Fruit fly (Drosophila melanogaster): ENCODE results near the gene CG8519.

DNA sequence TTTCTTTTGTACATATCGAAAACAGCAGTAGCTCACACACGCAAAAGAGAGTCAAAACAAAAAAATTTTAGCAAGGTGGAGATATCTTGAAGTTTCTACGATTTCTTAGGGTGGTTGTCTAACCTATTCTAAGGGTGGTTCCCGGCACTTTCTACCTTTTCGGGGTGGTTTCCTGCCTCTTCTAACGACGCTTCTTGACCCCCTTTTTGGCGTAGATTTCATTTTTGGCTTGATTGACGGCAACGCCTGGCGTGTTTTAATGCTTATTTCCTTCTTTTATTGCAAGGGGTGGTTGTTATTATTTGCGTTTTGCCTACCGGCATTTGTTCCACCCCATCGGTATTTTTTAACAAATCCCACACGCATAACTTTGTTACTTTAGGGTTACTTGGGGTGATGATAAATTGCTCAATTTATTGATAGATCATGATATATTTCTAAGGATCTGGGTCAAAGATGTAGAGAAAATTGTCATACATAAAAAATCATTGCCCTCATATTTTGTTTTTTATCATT lies 3.6 kb upstream of the CG8519 start:
- TF ChIP-seq Hr96 (GFP tag; optimal IDR thresholded peaks at IDR 0.05) (no peak), pad (GFP tag; optimal IDR thresholded peaks at IDR 0.05) (no peak), cic (GFP tag; optimal IDR thresholded peaks at IDR 0.05) (no peak)

Measured in whole organism, adult.